Worm (Caenorhabditis elegans) whole organism, young adult: ENCODE results near the gene atx-3.

Experiments used
- B0035.1 ChIP-seq: sonication (generic microtip); optimal IDR thresholded peaks from 2 replicates; lab custom pipeline; 2016; ENCODE audit warnings: missing genetic modification characterization, mild to moderate bottlenecking, missing compliant biosample characterization, missing genotype, missing genetic modification reagents
- B0336.3 ChIP-seq: fragments of 200-800 bp; sonication (Bioruptor generic); IDR thresholded peaks from 2 replicates; pipeline ENCODE4 v1.3.6; 2022; ENCODE audit warnings: missing genetic modification characterization, missing compliant biosample characterization
- F10E7.11 ChIP-seq: sonication (generic microtip); optimal IDR thresholded peaks from 2 replicates; lab custom pipeline; 2017; ENCODE audit warnings: mild to moderate bottlenecking, missing genetic modification characterization, moderate library complexity, missing compliant biosample characterization
- F22D6.2 ChIP-seq: sonication (generic microtip); optimal IDR thresholded peaks from 2 replicates; lab custom pipeline; 2016; ENCODE audit warnings: mild to moderate bottlenecking, missing genetic modification characterization, missing compliant biosample characterization
- F23B12.7 ChIP-seq: sonication (generic microtip); optimal IDR thresholded peaks from 2 replicates; lab custom pipeline; 2017; ENCODE audit warnings: missing genetic modification characterization, mild to moderate bottlenecking, missing compliant biosample characterization, antibody characterized with exemption, moderate library complexity; ENCODE audit not compliant: insufficient read depth
- F37B4.10 ChIP-seq: fragments of 200-800 bp; sonication (Bioruptor generic); IDR thresholded peaks from 2 replicates; pipeline ENCODE4 v1.3.6; 2022; ENCODE audit warnings: missing genetic modification characterization, missing compliant biosample characterization
- F52B5.7 ChIP-seq: sonication (generic microtip); optimal IDR thresholded peaks from 2 replicates; lab custom pipeline; 2016; ENCODE audit warnings: mild to moderate bottlenecking, missing genetic modification characterization, missing compliant biosample characterization
- F55B11.4 ChIP-seq: sonication (generic microtip); optimal IDR thresholded peaks from 2 replicates; lab custom pipeline; 2016; ENCODE audit warnings: missing compliant biosample characterization, missing genetic modification characterization, borderline replicate concordance; ENCODE audit not compliant: insufficient read depth
- F57A8.1 ChIP-seq: fragments of 200-800 bp; sonication (Bioruptor generic); optimal IDR thresholded peaks from 2 replicates; lab custom pipeline; 2018; ENCODE audit warnings: mild to moderate bottlenecking, missing genetic modification characterization, moderate library complexity, missing compliant biosample characterization
- F57C9.4 ChIP-seq: sonication (generic microtip); optimal IDR thresholded peaks from 2 replicates; lab custom pipeline; 2017; ENCODE audit warnings: mild to moderate bottlenecking, missing genetic modification characterization, missing compliant biosample characterization
- K12H6.12 ChIP-seq: fragments of 200-800 bp; sonication (Bioruptor generic); optimal IDR thresholded peaks from 2 replicates; lab custom pipeline; 2018; ENCODE audit warnings: mild to moderate bottlenecking, missing genetic modification characterization, missing compliant biosample characterization
- Y79H2A.3 ChIP-seq: fragments of 200-800 bp; sonication (Bioruptor generic); conservative IDR thresholded peaks from 2 replicates; pipeline ENCODE4 v1.3.6; 2022; ENCODE audit warnings: missing genetic modification reagents, missing genetic modification characterization, missing compliant biosample characterization
- Y95B8A.8 ChIP-seq: fragments of 200-800 bp; sonication (Bioruptor generic); IDR thresholded peaks from 2 replicates; pipeline ENCODE4 v1.3.6; 2022; ENCODE audit warnings: missing genetic modification reagents, missing genetic modification characterization, missing compliant biosample characterization
- ama-1 ChIP-seq, 3 experiments: fragments of 150-350 bp in 1 of 3; sonication (generic microtip) in 2 of 3; optimal IDR thresholded peaks; 2 replicates each; lab custom pipeline; 2014 to 2018; ENCODE audit warnings: missing biosample characterization in 2 of 3, missing genetic modification characterization in 2 of 3, missing genetic modification reagents in 2 of 3
- aptf-3 ChIP-seq: fragments of 200-800 bp; sonication (Bioruptor generic); IDR thresholded peaks from 2 replicates; pipeline ENCODE4 v1.3.6; 2022; ENCODE audit warnings: missing genetic modification characterization, missing compliant biosample characterization
- attf-3 ChIP-seq: fragments of 200-800 bp; sonication (Bioruptor generic); conservative IDR thresholded peaks from 2 replicates; pipeline ENCODE4 v1.3.6; 2022; ENCODE audit warnings: missing genetic modification reagents, missing genetic modification characterization, missing compliant biosample characterization
- attf-5 ChIP-seq: fragments of 200-800 bp; sonication (Bioruptor generic); optimal IDR thresholded peaks from 2 replicates; lab custom pipeline; 2018; ENCODE audit warnings: mild to moderate bottlenecking, missing genetic modification characterization, missing compliant biosample characterization
- ccch-3 ChIP-seq: fragments of 200-800 bp; sonication (Bioruptor generic); optimal IDR thresholded peaks from 2 replicates; lab custom pipeline; 2018; ENCODE audit warnings: mild to moderate bottlenecking, missing genetic modification characterization, missing compliant biosample characterization
- ceh-40 ChIP-seq: fragments of 200-800 bp; sonication (Bioruptor generic); IDR thresholded peaks from 2 replicates; pipeline ENCODE4 v1.3.6; 2022; ENCODE audit warnings: missing genetic modification characterization, missing compliant biosample characterization
- ceh-58 ChIP-seq: fragments of 200-800 bp; sonication (Bioruptor generic); IDR thresholded peaks from 2 replicates; pipeline ENCODE4 v1.3.6; 2022; ENCODE audit warnings: missing genetic modification characterization, missing compliant biosample characterization
- dox-1 ChIP-seq: fragments of 200-800 bp; sonication (Bioruptor generic); IDR thresholded peaks from 2 replicates; pipeline ENCODE4 v1.3.6; 2022; ENCODE audit warnings: missing genetic modification reagents, missing genetic modification characterization, missing compliant biosample characterization
- dpff-1 ChIP-seq: sonication (generic microtip); optimal IDR thresholded peaks from 2 replicates; lab custom pipeline; 2017; ENCODE audit warnings: mild to moderate bottlenecking, missing genetic modification characterization, missing compliant biosample characterization
- egl-18 ChIP-seq: fragments of 200-800 bp; sonication (Bioruptor generic); IDR thresholded peaks from 2 replicates; pipeline ENCODE4 v1.3.6; 2022; ENCODE audit warnings: missing genetic modification reagents, missing genetic modification characterization, missing compliant biosample characterization
- egl-44 ChIP-seq: fragments of 200-800 bp; sonication (Bioruptor generic); IDR thresholded peaks from 2 replicates; pipeline ENCODE4 v1.3.6; 2022; ENCODE audit warnings: missing genetic modification reagents, missing genetic modification characterization, missing compliant biosample characterization
- egrh-3 ChIP-seq: fragments of 200-800 bp; sonication (Bioruptor generic); IDR thresholded peaks from 2 replicates; pipeline ENCODE4 v1.3.6; 2022; ENCODE audit warnings: missing genetic modification reagents, missing genetic modification characterization, missing compliant biosample characterization
- ets-4 ChIP-seq: fragments of 200-800 bp; sonication (Bioruptor generic); optimal IDR thresholded peaks from 2 replicates; lab custom pipeline; 2018; ENCODE audit warnings: mild to moderate bottlenecking, missing genetic modification characterization, missing compliant biosample characterization
- fkh-3 ChIP-seq: sonication (generic microtip); optimal IDR thresholded peaks from 2 replicates; lab custom pipeline; 2016; ENCODE audit warnings: mild to moderate bottlenecking, missing genetic modification characterization, missing compliant biosample characterization
- hlh-26 ChIP-seq: fragments of 200-800 bp; sonication (Bioruptor generic); conservative IDR thresholded peaks from 2 replicates; pipeline ENCODE4 v1.3.6; 2022; ENCODE audit warnings: missing genetic modification reagents, missing genetic modification characterization, missing compliant biosample characterization
- hrde-1 ChIP-seq: sonication (generic microtip); optimal IDR thresholded peaks from 2 replicates; lab custom pipeline; 2016; ENCODE audit warnings: missing genetic modification characterization, mild to moderate bottlenecking, missing compliant biosample characterization, moderate library complexity, missing genotype, missing genetic modification reagents, borderline replicate concordance
- hsf-1 ChIP-seq: fragments of 200-800 bp; sonication (Bioruptor generic); IDR thresholded peaks from 2 replicates; pipeline ENCODE4 v1.3.6; 2022; ENCODE audit warnings: missing genetic modification reagents, missing genetic modification characterization, missing compliant biosample characterization
- lag-1 ChIP-seq: fragments of 200-800 bp; sonication (Bioruptor generic); IDR thresholded peaks from 2 replicates; pipeline ENCODE4 v1.3.6; 2022; ENCODE audit warnings: missing genetic modification reagents, missing genetic modification characterization, missing compliant biosample characterization
- lin-35 ChIP-seq, 3 experiments: fragments of 150-350 bp in 2 of 3; sonication (generic microtip) in 1 of 3; optimal IDR thresholded peaks; 2 replicates each; lab custom pipeline; 2014 to 2018; ENCODE audit warnings: missing biosample characterization in 3 of 3, missing genetic modification characterization in 3 of 3, missing genetic modification reagents in 3 of 3
- lin-54 ChIP-seq: fragments of 200-800 bp; sonication (Bioruptor generic); optimal IDR thresholded peaks from 2 replicates; lab custom pipeline; 2018; ENCODE audit warnings: mild to moderate bottlenecking, missing genetic modification characterization, missing compliant biosample characterization
- madf-10 ChIP-seq: sonication (generic microtip); optimal IDR thresholded peaks from 2 replicates; lab custom pipeline; 2016; ENCODE audit warnings: mild to moderate bottlenecking, missing genetic modification characterization, missing compliant biosample characterization
- madf-6 ChIP-seq: fragments of 200-800 bp; sonication (Bioruptor generic); IDR thresholded peaks from 2 replicates; pipeline ENCODE4 v1.3.6; 2022; ENCODE audit warnings: missing genetic modification reagents, missing genetic modification characterization, missing compliant biosample characterization
- mxl-1 ChIP-seq: sonication (generic microtip); optimal IDR thresholded peaks from 2 replicates; lab custom pipeline; 2016; ENCODE audit warnings: missing genetic modification characterization, missing compliant biosample characterization
- nfya-1 ChIP-seq: sonication (generic microtip); optimal IDR thresholded peaks from 2 replicates; lab custom pipeline; 2017; ENCODE audit warnings: antibody characterized with exemption, missing compliant biosample characterization, missing genetic modification characterization, borderline replicate concordance; ENCODE audit not compliant: insufficient read depth
- pha-4 ChIP-seq: fragments of 150-350 bp; sonication (generic microtip); optimal IDR thresholded peaks from 2 replicates; lab custom pipeline; 2014; ENCODE audit warnings: missing biosample characterization, missing genetic modification reagents, missing genetic modification characterization
- repo-1 ChIP-seq: sonication (generic microtip); optimal IDR thresholded peaks from 2 replicates; lab custom pipeline; 2017; ENCODE audit warnings: mild to moderate bottlenecking, missing genetic modification characterization, missing compliant biosample characterization
- sea-2 ChIP-seq: fragments of 200-800 bp; sonication (Bioruptor generic); IDR thresholded peaks from 2 replicates; pipeline ENCODE4 v1.3.6; 2022; ENCODE audit warnings: missing genetic modification characterization, missing compliant biosample characterization
- snpc-1.1 ChIP-seq: sonication (generic microtip); optimal IDR thresholded peaks from 2 replicates; lab custom pipeline; 2017; ENCODE audit warnings: missing genetic modification characterization, mild to moderate bottlenecking, missing compliant biosample characterization, antibody characterized with exemption, moderate library complexity, missing genotype, missing genetic modification reagents; ENCODE audit not compliant: insufficient read depth
- snpc-1.3 ChIP-seq: sonication (generic microtip); optimal IDR thresholded peaks from 2 replicates; lab custom pipeline; 2017; ENCODE audit warnings: missing genetic modification characterization, mild to moderate bottlenecking, missing compliant biosample characterization, antibody characterized with exemption, moderate library complexity, missing genotype, missing genetic modification reagents; ENCODE audit not compliant: insufficient read depth
- tbx-9 ChIP-seq: sonication (generic microtip); optimal IDR thresholded peaks from 2 replicates; lab custom pipeline; 2016; ENCODE audit warnings: borderline replicate concordance, missing genetic modification characterization, inconsistent platforms, missing compliant biosample characterization
- zfh-2 ChIP-seq: fragments of 200-800 bp; sonication (Bioruptor generic); conservative IDR thresholded peaks from 2 replicates; pipeline ENCODE4 v1.3.6; 2022; ENCODE audit warnings: missing genetic modification reagents, missing genetic modification characterization, missing compliant biosample characterization
- ztf-22 ChIP-seq: fragments of 200-800 bp; sonication (Bioruptor generic); optimal IDR thresholded peaks from 2 replicates; lab custom pipeline; 2018; ENCODE audit warnings: mild to moderate bottlenecking, missing genetic modification characterization, moderate library complexity, missing compliant biosample characterization

atx-3 gene

DNA sequence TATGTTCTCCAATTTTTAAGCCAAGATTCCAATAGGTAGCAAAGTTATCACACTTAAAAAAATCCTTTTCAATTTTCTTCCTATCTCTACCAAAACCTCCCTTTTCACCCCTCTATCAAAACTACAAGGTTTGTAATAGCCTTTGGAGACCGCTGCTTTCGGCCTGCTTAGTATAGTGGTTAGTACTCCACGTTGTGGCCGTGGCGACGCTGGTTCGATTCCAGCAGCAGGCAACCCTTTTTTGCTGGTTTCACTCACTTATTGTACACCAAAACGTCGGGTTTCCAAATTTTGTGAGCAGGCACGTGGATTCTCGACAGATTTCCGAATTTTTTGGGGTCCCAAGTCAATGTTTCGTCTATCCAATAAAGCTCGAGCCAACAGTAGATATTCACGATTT lies 23.4 kb downstream of the atx-3 start (continued):
- TF ChIP-seq tbx-9 (tag; lab: Kevin White, UChicago) (no peak), F37B4.10 (no peak), lin-54 (GFP tag; lab: Kevin White, UChicago) (peak; percentile 18), B0336.3 (GFP tag; lab: Robert Waterston, UW) (no peak), snpc-1.3 (tag; lab: Kevin White, UChicago) (no peak), hrde-1 (tag; lab: Kevin White, UChicago) (no peak), F57A8.1 (GFP tag; lab: Kevin White, UChicago) (no peak), attf-5 (GFP tag; lab: Kevin White, UChicago) (no peak), nfya-1 (no peak), dpff-1 (tag; lab: Kevin White, UChicago) (no peak), zfh-2 (GFP tag; lab: Robert Waterston, UW) (no peak), egl-18 (no peak), F57C9.4 (no peak)

DNA sequence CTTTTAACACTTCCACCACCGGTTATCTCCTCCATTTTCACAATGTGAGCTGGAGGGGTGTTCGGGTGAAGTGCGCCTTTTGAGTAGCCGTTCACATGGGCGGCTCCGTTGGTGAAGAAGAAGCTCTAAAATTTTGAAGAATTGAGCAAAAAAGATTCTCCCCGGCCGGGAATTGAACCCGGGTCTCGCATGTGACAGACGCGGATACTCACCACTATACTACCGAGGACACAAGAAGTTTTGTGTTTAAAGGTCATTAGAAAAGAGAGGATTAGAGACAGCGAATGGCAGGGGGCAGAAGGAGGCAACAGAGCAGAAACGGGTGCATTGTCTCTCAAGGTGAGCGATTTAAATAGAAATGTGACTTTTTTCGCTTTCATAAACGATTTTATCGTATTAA lies 25.6 kb downstream of the atx-3 start:
- TF ChIP-seq egl-18 (no peak), snpc-1.1 (peak; percentile 19), lin-35 (GFP tag; optimal IDR thresholded peaks at IDR 0.05; lab: Kevin White, UChicago) (peak in 1 of 3 experiments; percentile 54), F52B5.7 (tag; lab: Kevin White, UChicago) (no peak), B0035.1 (tag; lab: Kevin White, UChicago) (peak; percentile 31), egrh-3 (peak; percentile 40), pha-4 (tag; lab: Kevin White, UChicago) (no peak), ceh-40 (0 out of 2 replicates have a peak, but pooled peaks have one; percentile 12), lag-1 (no peak), F37B4.10 (no peak), ccch-3 (no peak), egl-44 (peak; percentile 75; the same call in 1 of the 2 replicates), zfh-2 (GFP tag; lab: Robert Waterston, UW) (peak; percentile 25; the same call in 1 of the 2 replicates), B0336.3 (GFP tag; lab: Robert Waterston, UW) (peak; percentile 43; the same call in 1 of the 2 replicates), fkh-3 (no peak), mxl-1 (tag; lab: Kevin White, UChicago) (peak; percentile 33), aptf-3 (GFP tag; lab: Robert Waterston, UW) (no peak), F22D6.2 (no peak), ztf-22 (GFP tag; lab: Kevin White, UChicago) (peak; percentile 36), K12H6.12 (tag; lab: Kevin White, UChicago) (no peak), F57C9.4 (no peak), madf-10 (tag; lab: Kevin White, UChicago) (peak; percentile 62), F10E7.11 (no peak), nfya-1 (no peak), ets-4 (GFP tag; lab: Kevin White, UChicago) (peak; percentile 18), F55B11.4 (tag; lab: Kevin White, UChicago) (no peak), sea-2 (GFP tag; lab: Robert Waterston, UW) (no peak), Y95B8A.8 (GFP tag; lab: Robert Waterston, UW) (no peak), madf-6 (GFP tag; lab: Robert Waterston, UW) (peak; percentile 44), attf-3 (GFP tag; lab: Robert Waterston, UW) (peak; percentile 63), Y79H2A.3 (GFP tag; lab: Robert Waterston, UW) (no peak), ama-1 (optimal IDR thresholded peaks at IDR 0.05; lab: Kevin White, UChicago) (no peak), ama-1 (GFP tag; optimal IDR thresholded peaks at IDR 0.05; lab: Kevin White, UChicago) (peak; percentile 22 to 32), dox-1 (GFP tag; lab: Robert Waterston, UW) (peak; percentile 63), hlh-26 (GFP tag; lab: Robert Waterston, UW) (no peak), F57A8.1 (GFP tag; lab: Kevin White, UChicago) (no peak), hsf-1 (GFP tag; lab: Robert Waterston, UW) (peak; percentile 56; the same call in 1 of the 2 replicates), F23B12.7 (tag; lab: Kevin White, UChicago) (peak; percentile 58), ceh-58 (no peak), repo-1 (tag; lab: Kevin White, UChicago) (peak; percentile 2)
